Worm (Caenorhabditis elegans) whole organism, young adult: Measurements from ENCODE around the gene T08B1.4.

ENCODE experiments used
- B0261.1 ChIP-seq: sonication (generic microtip); optimal IDR thresholded peaks from 2 replicates; lab custom pipeline; 2016; ENCODE audit warnings: mild to moderate bottlenecking, missing genetic modification characterization, moderate library complexity, missing compliant biosample characterization
- Y95B8A.8 ChIP-seq: fragments of 200-800 bp; sonication (Bioruptor generic); IDR thresholded peaks from 2 replicates; pipeline ENCODE4 v1.3.6; 2022; ENCODE audit warnings: missing genetic modification reagents, missing genetic modification characterization, missing compliant biosample characterization
- ama-1 ChIP-seq, 3 experiments: fragments of 150-350 bp in 1 of 3; sonication (generic microtip) in 2 of 3; optimal IDR thresholded peaks; 2 replicates each; lab custom pipeline; 2014 to 2018; ENCODE audit warnings: missing biosample characterization in 2 of 3, missing genetic modification characterization in 2 of 3, missing genetic modification reagents in 2 of 3
- hrde-1 ChIP-seq: sonication (generic microtip); optimal IDR thresholded peaks from 2 replicates; lab custom pipeline; 2016; ENCODE audit warnings: missing genetic modification characterization, mild to moderate bottlenecking, missing compliant biosample characterization, moderate library complexity, missing genotype, missing genetic modification reagents, borderline replicate concordance
- nhr-179 ChIP-seq: sonication (generic microtip); optimal IDR thresholded peaks from 2 replicates; lab custom pipeline; 2016; ENCODE audit warnings: mild to moderate bottlenecking, missing genetic modification characterization, missing compliant biosample characterization
- sea-2 ChIP-seq: fragments of 200-800 bp; sonication (Bioruptor generic); IDR thresholded peaks from 2 replicates; pipeline ENCODE4 v1.3.6; 2022; ENCODE audit warnings: missing genetic modification characterization, missing compliant biosample characterization

DNA sequence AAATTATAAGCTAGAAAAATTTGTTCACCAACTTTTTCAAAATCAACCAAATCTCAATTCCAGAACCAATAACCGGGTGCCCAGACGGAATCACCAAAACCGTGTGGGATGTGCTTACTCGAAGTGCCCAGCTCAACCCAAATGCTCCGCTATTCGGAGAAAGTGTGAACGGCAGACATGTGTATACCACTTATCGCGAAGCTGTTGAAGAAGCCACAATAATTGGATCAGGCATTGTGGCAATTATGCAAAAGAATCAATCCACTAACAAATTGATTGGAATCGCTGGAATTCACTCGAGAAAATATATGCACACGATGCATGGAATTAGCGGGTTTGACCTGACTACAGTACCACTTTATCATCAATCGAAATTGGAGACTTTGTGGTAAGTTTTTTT, 9.4 kb upstream of the T08B1.4 start:
- TF ChIP-seq nhr-179 (tag; lab: Kevin White, UChicago) = no peak
- no peak for TF ChIP-seq sea-2 (GFP tag; lab: Robert Waterston, UW)
- no peak for TF ChIP-seq Y95B8A.8
- no peak for TF ChIP-seq ama-1 (optimal IDR thresholded peaks at IDR 0.05; lab: Kevin White, UChicago)
- TF ChIP-seq ama-1 (GFP tag; optimal IDR thresholded peaks at IDR 0.05; lab: Kevin White, UChicago) = no peak
- TF ChIP-seq hrde-1 = no peak
- no peak for TF ChIP-seq B0261.1
